Worm (Caenorhabditis elegans) whole organism, late embryonic: ENCODE results near the gene F44G4.5.

Source experiments
- C08G9.2 ChIP-seq: sonication (generic microtip); optimal IDR thresholded peaks from 2 replicates; lab custom pipeline; 2016; ENCODE audit warnings: mild to moderate bottlenecking, missing genetic modification characterization, moderate library complexity, missing compliant biosample characterization
- F13H6.1 ChIP-seq: sonication (generic microtip); optimal IDR thresholded peaks from 2 replicates; lab custom pipeline; 2016; ENCODE audit warnings: missing genetic modification characterization, missing compliant biosample characterization
- nhr-11 ChIP-seq: fragments of 150-350 bp; optimal IDR thresholded peaks from 2 replicates; lab custom pipeline; 2014; ENCODE audit warnings: missing biosample characterization, missing genetic modification characterization
- pqm-1 ChIP-seq: sonication (generic microtip); optimal IDR thresholded peaks from 2 replicates; lab custom pipeline; 2016; ENCODE audit warnings: missing genetic modification characterization, missing compliant biosample characterization
- tbx-2 ChIP-seq: sonication (generic microtip); optimal IDR thresholded peaks from 2 replicates; lab custom pipeline; 2016; ENCODE audit warnings: missing genetic modification characterization, missing compliant biosample characterization

- no peak for TF ChIP-seq C08G9.2
- no peak for TF ChIP-seq tbx-2 (tag; lab: Kevin White, UChicago)
- no peak for TF ChIP-seq pqm-1 (tag; lab: Kevin White, UChicago)
- TF ChIP-seq F13H6.1, result no peak
- no peak for TF ChIP-seq nhr-11 (tag; lab: Kevin White, UChicago)
These were observed 41.8 kb upstream of the F44G4.5 start for ce11 chrII:9042059-9042458.
